Fruit fly (Drosophila melanogaster): ENCODE results near the gene Hpf1.

Hpf1 gene

DNA sequence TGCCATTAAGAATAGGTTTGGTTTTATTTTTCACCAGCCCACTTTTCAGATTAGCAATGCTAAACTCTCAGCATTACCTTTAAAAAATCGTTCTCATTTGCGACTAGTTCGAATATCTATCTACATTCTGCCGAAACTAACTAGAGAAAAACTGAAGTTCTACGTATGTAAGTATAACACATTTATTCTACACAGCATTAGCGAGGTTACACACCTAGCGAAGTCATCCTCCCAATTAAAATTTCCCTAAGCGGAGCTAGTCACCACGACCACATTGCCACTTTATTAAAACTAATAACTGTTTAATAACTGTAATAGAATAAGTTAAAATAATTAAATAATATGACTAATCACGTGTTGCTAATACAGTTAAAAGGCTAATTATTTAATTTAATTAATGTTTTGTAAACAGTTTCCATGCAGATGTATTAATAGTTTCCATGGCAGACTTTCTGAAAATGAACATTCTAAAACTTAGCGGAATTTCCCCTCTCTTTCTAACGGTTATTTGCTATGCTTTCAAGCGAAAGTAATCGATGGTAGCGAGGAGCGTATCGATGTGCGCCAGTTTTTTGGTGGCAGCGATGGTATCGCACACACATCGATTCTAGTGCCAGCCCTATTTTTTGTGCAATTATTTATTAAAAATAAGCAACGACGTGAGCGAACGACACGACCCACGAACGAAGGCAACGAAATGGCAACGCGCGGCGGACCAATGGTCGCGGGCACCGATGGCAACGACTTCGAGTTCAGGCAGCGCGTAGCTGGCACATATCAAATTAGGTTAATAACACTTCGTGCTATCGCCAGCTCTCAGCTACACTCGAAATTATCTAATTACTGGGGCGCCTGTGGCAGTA, 12.7 kb upstream of the Hpf1 start, which contains the start of gene jagn (continued):
- TF ChIP-seq CG13894 (tag; optimal IDR thresholded peaks at IDR 0.05) (peak; percentile 31), CG4328 (GFP tag; optimal IDR thresholded peaks at IDR 0.05) (peak; percentile 59), Ets97D (GFP tag; optimal IDR thresholded peaks at IDR 0.05) (peak; percentile 97), Hr51 (GFP tag; optimal IDR thresholded peaks at IDR 0.05) (peak; percentile 35 to 69), dm (GFP tag; optimal IDR thresholded peaks at IDR 0.05) (peak; percentile 55), CG2199 (GFP tag; IDR thresholded peaks at IDR 0.05) (peak; percentile 91), NfI (GFP tag; optimal IDR thresholded peaks at IDR 0.05) (peak; percentile 75), CG15514 (GFP tag; optimal IDR thresholded peaks at IDR 0.05) (peak; percentile 87), Spps (tag; optimal IDR thresholded peaks at IDR 0.05) (no peak), btn (GFP tag; optimal IDR thresholded peaks at IDR 0.05) (no peak), sc (optimal IDR thresholded peaks at IDR 0.05) (no peak), sc (GFP tag; optimal IDR thresholded peaks at IDR 0.05) (peak; percentile 20), Aef1 (GFP tag; IDR thresholded peaks at IDR 0.05) (peak; percentile 52), HmgZ (tag; optimal IDR thresholded peaks at IDR 0.05) (peak; percentile 46), NFAT (GFP tag; IDR thresholded peaks at IDR 0.05) (peak; percentile 91), CG4854 (GFP tag; optimal IDR thresholded peaks at IDR 0.05) (peak; percentile 36), fd102C (GFP tag; optimal IDR thresholded peaks at IDR 0.05) (no peak), hth (optimal IDR thresholded peaks at IDR 0.05) (no peak), Oaz (GFP tag; IDR thresholded peaks at IDR 0.05) (no peak), CG7357 (GFP tag; IDR thresholded peaks at IDR 0.05) (no peak), Bteb2 (GFP tag; optimal IDR thresholded peaks at IDR 0.05) (peak; percentile 19), NK7.1 (GFP tag; optimal IDR thresholded peaks at IDR 0.05) (no peak), crol (GFP tag; IDR thresholded peaks at IDR 0.05) (no peak; the same call in 1 of the 2 replicates), inv (GFP tag; IDR thresholded peaks at IDR 0.05; ENCODE audit: partially characterized antibody) (peak; percentile 100), Fer1 (GFP tag; optimal IDR thresholded peaks at IDR 0.05) (peak; percentile 39), CG2712 (tag; optimal IDR thresholded peaks at IDR 0.05) (peak; percentile 54), sqz (GFP tag; optimal IDR thresholded peaks at IDR 0.05) (no peak), CG6254 (GFP tag; optimal IDR thresholded peaks at IDR 0.05) (peak; percentile 12), Antp (GFP tag; optimal IDR thresholded peaks at IDR 0.05) (peak; percentile 66), CG12659 (GFP tag; optimal IDR thresholded peaks at IDR 0.05) (peak; percentile 94), CG18262 (tag; optimal IDR thresholded peaks at IDR 0.05) (peak; percentile 49), Mrtf (GFP tag; IDR thresholded peaks at IDR 0.05) (peak; percentile 68; the same call in 2 of the 3 replicates), jing (GFP tag; optimal IDR thresholded peaks at IDR 0.05) (no peak), jigr1 (GFP tag; IDR thresholded peaks at IDR 0.05) (no peak), CG7963 (GFP tag; IDR thresholded peaks at IDR 0.05; ENCODE audit: partially characterized antibody) (peak; percentile 100), CG6654 (GFP tag; optimal IDR thresholded peaks at IDR 0.05) (no peak), CG18619 (GFP tag; optimal IDR thresholded peaks at IDR 0.05) (peak; percentile 53), knrl (GFP tag; IDR thresholded peaks at IDR 0.05; ENCODE audit: partially characterized antibody) (peak; percentile 100), CG7839 (tag; optimal IDR thresholded peaks at IDR 0.05) (peak; percentile 52), eve (GFP tag; optimal IDR thresholded peaks at IDR 0.05) (no peak), tx (GFP tag; optimal IDR thresholded peaks at IDR 0.05) (peak; percentile 48), CG1529 (GFP tag; optimal IDR thresholded peaks at IDR 0.05) (no peak), gsb (GFP tag; IDR thresholded peaks at IDR 0.05) (peak; percentile 57), CTCF (GFP tag; optimal IDR thresholded peaks at IDR 0.05) (peak; percentile 82), CG2120 (GFP tag; optimal IDR thresholded peaks at IDR 0.05) (peak; percentile 78), Dip2 (GFP tag; IDR thresholded peaks at IDR 0.05) (no peak), vnd (GFP tag; IDR thresholded peaks at IDR 0.05; ENCODE audit: partially characterized antibody) (peak; percentile 100), CG10209 (GFP tag; optimal IDR thresholded peaks at IDR 0.05) (peak; percentile 26), CG17802 (tag; optimal IDR thresholded peaks at IDR 0.05) (peak; percentile 36)

All from whole organism, embryonic.